Worm (Caenorhabditis elegans) whole organism, mixed stage, embryonic: ENCODE measurements around the gene cest-32.

Experiments
- lsy-2 ChIP-seq: fragments of 150-350 bp; optimal IDR thresholded peaks from 2 replicates; lab custom pipeline; 2014; ENCODE audit warnings: missing biosample characterization, missing genetic modification characterization
- mep-1 ChIP-seq: fragments of 150-350 bp; optimal IDR thresholded peaks from 2 replicates; lab custom pipeline; 2017; ENCODE audit warnings: missing biosample characterization, missing genetic modification reagents, missing genetic modification characterization, inconsistent platforms
- nhr-76 ChIP-seq: sonication (generic microtip); optimal IDR thresholded peaks from 2 replicates; lab custom pipeline; 2017; ENCODE audit warnings: missing biosample characterization, missing genetic modification characterization
- pha-4 ChIP-seq: fragments of 150-350 bp; optimal IDR thresholded peaks from 2 replicates; lab custom pipeline; 2018; ENCODE audit warnings: missing biosample characterization, missing genetic modification reagents, missing genetic modification characterization
- sptf-1 ChIP-seq: sonication (generic microtip); optimal IDR thresholded peaks from 2 replicates; lab custom pipeline; 2017; ENCODE audit warnings: mild to moderate bottlenecking, missing genetic modification characterization, moderate library complexity, missing compliant biosample characterization

DNA sequence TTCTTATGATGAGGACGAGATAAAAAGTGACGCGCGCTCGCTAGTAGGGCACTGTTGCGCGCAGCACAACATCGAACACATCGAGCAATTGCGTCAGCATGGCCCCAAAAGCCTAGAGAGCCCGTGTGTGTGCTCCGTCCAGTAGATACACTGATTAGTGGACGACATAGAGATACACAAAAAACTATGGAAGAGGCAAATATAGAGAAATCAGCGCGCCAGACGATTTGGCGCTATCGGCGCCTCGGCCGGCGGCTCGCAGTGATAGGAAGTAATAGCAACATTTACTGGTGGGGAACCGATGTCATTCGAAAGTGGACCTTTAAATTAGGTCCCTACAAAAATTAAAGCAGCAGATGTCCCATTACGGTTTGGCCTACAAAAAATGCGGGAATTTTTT is 5.2 kb downstream of the cest-32 start:
- no peak for TF ChIP-seq nhr-76 (tag; lab: Kevin White, UChicago)
- no peak for TF ChIP-seq pha-4 (tag; lab: Kevin White, UChicago)
- TF ChIP-seq mep-1 = no peak
- TF ChIP-seq lsy-2 = no peak
- no peak for TF ChIP-seq sptf-1 (tag; lab: Kevin White, UChicago)
